Worm (Caenorhabditis elegans): ENCODE results near the gene F13E9.11.

Gene F13E9.11

ce11 chrIV:10821672-10822304 is 47.1 kb downstream of the F13E9.11 start (continued):
- TF ChIP-seq lir-1 (GFP tag; conservative IDR thresholded peaks at IDR 0.05) (peak; percentile 56; the same call in 1 of the 2 replicates), somi-1 (GFP tag; optimal IDR thresholded peaks at IDR 0.05) (peak; percentile 60), bed-1 (GFP tag; IDR thresholded peaks at IDR 0.05) (no peak), akir-1 (GFP tag; optimal IDR thresholded peaks at IDR 0.05) (no peak), D2030.7 (GFP tag; IDR thresholded peaks at IDR 0.05) (no peak), F37B4.10 (GFP tag; IDR thresholded peaks at IDR 0.05) (no peak), ztf-22 (GFP tag; optimal IDR thresholded peaks at IDR 0.05) (no peak), F33H1.4 (GFP tag; IDR thresholded peaks at IDR 0.05) (no peak), zfh-2 (GFP tag; conservative IDR thresholded peaks at IDR 0.05) (peak; percentile 93), chd-7 (tag; optimal IDR thresholded peaks at IDR 0.05) (peak; percentile 70), nfyb-1 (GFP tag; IDR thresholded peaks at IDR 0.05) (peak; percentile 60; the same call in 1 of the 2 replicates), snpc-4 (GFP tag; optimal IDR thresholded peaks at IDR 0.05) (peak; percentile 19), snpc-4 (tag; optimal IDR thresholded peaks at IDR 0.05) (peak in 3 of 4 experiments; percentile 38 to 47 (median 42)), K12H6.12 (tag; optimal IDR thresholded peaks at IDR 0.05) (peak; percentile 85), ama-1 (optimal IDR thresholded peaks at IDR 0.05) (no peak), ama-1 (GFP tag; optimal IDR thresholded peaks at IDR 0.05) (no peak), madf-3 (GFP tag; IDR thresholded peaks at IDR 0.05) (no peak), ets-4 (GFP tag; optimal IDR thresholded peaks at IDR 0.05) (no peak), B0261.1 (tag; optimal IDR thresholded peaks at IDR 0.05) (no peak), ztf-3 (GFP tag; optimal IDR thresholded peaks at IDR 0.05) (no peak), pha-4 (tag; optimal IDR thresholded peaks at IDR 0.05) (no peak), C17E4.6 (GFP tag; IDR thresholded peaks at IDR 0.05) (no peak), Y79H2A.3 (GFP tag; conservative IDR thresholded peaks at IDR 0.05) (no peak), efl-1 (GFP tag; optimal IDR thresholded peaks at IDR 0.05) (no peak), sptf-2 (GFP tag; optimal IDR thresholded peaks at IDR 0.05) (no peak), cebp-1 (GFP tag; IDR thresholded peaks at IDR 0.05) (peak; percentile 45), cebp-1 (tag; optimal IDR thresholded peaks at IDR 0.05) (peak; percentile 73), tbp1 (GFP tag; optimal IDR thresholded peaks at IDR 0.05) (peak; percentile 37), C06A6.2 (GFP tag; conservative IDR thresholded peaks at IDR 0.05) (no peak), lag-1 (GFP tag; IDR thresholded peaks at IDR 0.05) (no peak), sdz-38 (tag; optimal IDR thresholded peaks at IDR 0.05) (no peak), ceh-91 (GFP tag; IDR thresholded peaks at IDR 0.05) (no peak), ztf-26 (tag; optimal IDR thresholded peaks at IDR 0.05) (peak; percentile 12), ceh-40 (GFP tag; IDR thresholded peaks at IDR 0.05) (no peak), ceh-100 (GFP tag; IDR thresholded peaks at IDR 0.05) (no peak), hsf-1 (GFP tag; IDR thresholded peaks at IDR 0.05) (no peak), hlh-26 (GFP tag; conservative IDR thresholded peaks at IDR 0.05) (no peak), dpff-1 (tag; optimal IDR thresholded peaks at IDR 0.05) (no peak), B0035.1 (tag; optimal IDR thresholded peaks at IDR 0.05) (no peak), hmg-1.2 (GFP tag; IDR thresholded peaks at IDR 0.05) (peak; percentile 72), rec-8 (tag; optimal IDR thresholded peaks at IDR 0.05) (no peak), Y53F4B.3 (GFP tag; IDR thresholded peaks at IDR 0.05) (no peak), B0019.2 (GFP tag; conservative IDR thresholded peaks at IDR 0.05) (0 out of 2 replicates have a peak, but pooled peaks have one; percentile 34), gei-17 (GFP tag; optimal IDR thresholded peaks at IDR 0.05) (peak; percentile 44), die-1 (tag; optimal IDR thresholded peaks at IDR 0.05) (peak; percentile 67), let-607 (tag; optimal IDR thresholded peaks at IDR 0.05) (no peak), Y53G8AR.9 (GFP tag; conservative IDR thresholded peaks at IDR 0.05) (0 out of 2 replicates have a peak, but pooled peaks have one; percentile 27), F57C9.4 (tag; optimal IDR thresholded peaks at IDR 0.05) (no peak), egl-18 (GFP tag; IDR thresholded peaks at IDR 0.05) (no peak)
